Worm (Caenorhabditis elegans): ENCODE data around the gene coa-4.

The coa-4 gene

ce11 chrIV:9335552-9336251 is at the start of gene coa-4, which contains the start of gene T20D3.14:
TSS of gene coa-4 (minus strand) at chrIV:9335602.
TSS of gene T20D3.14 (minus strand) at chrIV:9335909.
- TF ChIP-seq B0336.3 (GFP tag; IDR thresholded peaks at IDR 0.05) = 0 out of 2 replicates have a peak, but pooled peaks have one; percentile 26
- no peak for TF ChIP-seq atf-7 (tag; optimal IDR thresholded peaks at IDR 0.05)
- TF ChIP-seq tlf-1 (GFP tag; optimal IDR thresholded peaks at IDR 0.05) = no peak
- peak; percentile 32 for TF ChIP-seq lin-40 (tag; optimal IDR thresholded peaks at IDR 0.05)
- peak; percentile 15 for TF ChIP-seq pha-4 (tag; optimal IDR thresholded peaks at IDR 0.05)
- TF ChIP-seq egl-44 (GFP tag; IDR thresholded peaks at IDR 0.05) = 0 out of 2 replicates have a peak, but pooled peaks have one; percentile 21
- TF ChIP-seq nhr-90 (tag; optimal IDR thresholded peaks at IDR 0.05) = no peak
- no peak for TF ChIP-seq ama-1 (optimal IDR thresholded peaks at IDR 0.05)
- TF ChIP-seq ama-1 (GFP tag; optimal IDR thresholded peaks at IDR 0.05) = no peak
- no peak for TF ChIP-seq sdz-38 (tag; optimal IDR thresholded peaks at IDR 0.05)
- TF ChIP-seq B0019.2 (GFP tag; conservative IDR thresholded peaks at IDR 0.05) = no peak
- TF ChIP-seq C17E4.6 (GFP tag; IDR thresholded peaks at IDR 0.05) = no peak
- TF ChIP-seq aptf-2 (GFP tag; conservative IDR thresholded peaks at IDR 0.05) = no peak
- no peak for TF ChIP-seq C06A6.2 (GFP tag; conservative IDR thresholded peaks at IDR 0.05)
- TF ChIP-seq K12H6.12 (tag; optimal IDR thresholded peaks at IDR 0.05) = no peak
- TF ChIP-seq ceh-40 (GFP tag; IDR thresholded peaks at IDR 0.05) = 0 out of 2 replicates have a peak, but pooled peaks have one; percentile 13
- peak; percentile 42; the same call in 1 of the 2 replicates for TF ChIP-seq mcd-1 (GFP tag; IDR thresholded peaks at IDR 0.05)
- TF ChIP-seq ztf-25 (GFP tag; IDR thresholded peaks at IDR 0.05) = no peak
- TF ChIP-seq F10E7.11 (tag; optimal IDR thresholded peaks at IDR 0.05) = no peak
- no peak for TF ChIP-seq bed-2 (GFP tag; IDR thresholded peaks at IDR 0.05)
- no peak for TF ChIP-seq F33H1.4 (GFP tag; IDR thresholded peaks at IDR 0.05)
- TF ChIP-seq sea-2 (GFP tag; IDR thresholded peaks at IDR 0.05) = no peak
- no peak for TF ChIP-seq F49E8.2 (tag; optimal IDR thresholded peaks at IDR 0.05; ENCODE audit: insufficient read depth)
- no peak for TF ChIP-seq T07F8.4 (tag; optimal IDR thresholded peaks at IDR 0.05)
- peak; percentile 53 for TF ChIP-seq ZK185.1 (tag; optimal IDR thresholded peaks at IDR 0.05; ENCODE audit: poor library complexity, severe bottlenecking)
- no peak for TF ChIP-seq nfya-1 (tag; optimal IDR thresholded peaks at IDR 0.05; ENCODE audit: borderline replicate concordance, insufficient read depth)
- peak; percentile 75 for TF ChIP-seq hmg-1.2 (GFP tag; IDR thresholded peaks at IDR 0.05)
- TF ChIP-seq gei-17 (GFP tag; optimal IDR thresholded peaks at IDR 0.05) = no peak
- peak; percentile 43 for TF ChIP-seq attf-5 (GFP tag; optimal IDR thresholded peaks at IDR 0.05)
- peak; percentile 71 for TF ChIP-seq nhr-80 (tag; optimal IDR thresholded peaks at IDR 0.05)
- TF ChIP-seq lin-54 (GFP tag; optimal IDR thresholded peaks at IDR 0.05) = no peak
- TF ChIP-seq F23B12.7 (tag; optimal IDR thresholded peaks at IDR 0.05; ENCODE audit: insufficient read depth) = no peak
- no peak for TF ChIP-seq Y53F4B.3 (GFP tag; IDR thresholded peaks at IDR 0.05)
- peak; percentile 8 for TF ChIP-seq tbp1 (GFP tag; optimal IDR thresholded peaks at IDR 0.05)
- TF ChIP-seq nhr-120 (GFP tag; IDR thresholded peaks at IDR 0.05) = no peak
- TF ChIP-seq aptf-3 (GFP tag; IDR thresholded peaks at IDR 0.05) = no peak
- TF ChIP-seq mes-4 (tag; optimal IDR thresholded peaks at IDR 0.05) = no peak
- TF ChIP-seq mxl-1 (tag; optimal IDR thresholded peaks at IDR 0.05) = no peak
- TF ChIP-seq madf-3 (GFP tag; IDR thresholded peaks at IDR 0.05) = no peak

- TF ChIP-seq unc-130 (GFP tag; optimal IDR thresholded peaks at IDR 0.05) (no peak), F55B11.4 (tag; optimal IDR thresholded peaks at IDR 0.05; ENCODE audit: borderline replicate concordance, insufficient read depth) (no peak), pha-4 (tag; optimal IDR thresholded peaks at IDR 0.05) (no peak), nhr-90 (tag; optimal IDR thresholded peaks at IDR 0.05) (no peak), dpl-1 (GFP tag; optimal IDR thresholded peaks at IDR 0.05) (no peak), F23B12.7 (tag; optimal IDR thresholded peaks at IDR 0.05; ENCODE audit: insufficient read depth) (no peak), nhr-120 (GFP tag; IDR thresholded peaks at IDR 0.05) (no peak), hlh-12 (tag; optimal IDR thresholded peaks at IDR 0.05) (no peak), nhr-179 (tag; optimal IDR thresholded peaks at IDR 0.05) (no peak), lin-35 (GFP tag; optimal IDR thresholded peaks at IDR 0.05) (no peak), efl-1 (GFP tag; optimal IDR thresholded peaks at IDR 0.05) (no peak), egl-18 (GFP tag; IDR thresholded peaks at IDR 0.05) (no peak), hmg-20 (GFP tag; IDR thresholded peaks at IDR 0.05) (no peak)
Observed at ce11 chrIV:9384826-9385225, 49.4 kb upstream of the coa-4 start, which contains the start of gene C10C5.7. TSS of gene C10C5.7 (plus strand) at chrIV:9385126.

Measured in whole organism, young adult.